Fruit fly (Drosophila melanogaster) whole organism, embryonic: ENCODE data around the gene CG3294.

ENCODE experiments used
- Atf-2 ChIP-seq: fragments of 200-800 bp; sonication (Bioruptor generic); optimal IDR thresholded peaks from 2 replicates; lab custom pipeline; 2016; ENCODE audit warnings: missing biosample characterization, missing genetic modification characterization
- B-H2 ChIP-seq: fragments of 200-800 bp; sonication (Bioruptor generic); optimal IDR thresholded peaks from 2 replicates; lab custom pipeline; 2018; ENCODE audit warnings: missing biosample characterization, mild to moderate bottlenecking, missing genetic modification characterization
- Blimp-1 ChIP-seq: fragments of 200-800 bp; sonication (Bioruptor generic); optimal IDR thresholded peaks from 3 replicates; lab custom pipeline; 2018; ENCODE audit warnings: missing biosample characterization, missing genetic modification characterization, mild to moderate bottlenecking, moderate library complexity, missing genetic modification reagents
- CG11456 ChIP-seq: fragments of 200-800 bp; sonication (Bioruptor generic); IDR thresholded peaks from 3 replicates; pipeline ENCODE4 v1.3.6; 2022; ENCODE audit warnings: missing biosample characterization, missing genetic modification characterization
- CG11504 ChIP-seq: fragments of 200-800 bp; sonication (Bioruptor generic); optimal IDR thresholded peaks from 3 replicates; lab custom pipeline; 2019; ENCODE audit warnings: missing biosample characterization, mild to moderate bottlenecking, missing genetic modification characterization, moderate library complexity
- CG13287 ChIP-seq: fragments of 200-800 bp; sonication (Bioruptor generic); IDR thresholded peaks from 2 replicates; pipeline ENCODE4 v1.3.6; 2022; ENCODE audit warnings: missing biosample characterization, missing genetic modification characterization; ENCODE audit not compliant: partially characterized antibody
- CG14860 ChIP-seq: fragments of 200-800 bp; sonication (Bioruptor generic); IDR thresholded peaks from 3 replicates; pipeline ENCODE4 v1.3.6; 2022; ENCODE audit warnings: missing biosample characterization, missing genetic modification characterization; ENCODE audit not compliant: partially characterized antibody
- CG15269 ChIP-seq: fragments of 200-800 bp; sonication (Bioruptor generic); optimal IDR thresholded peaks from 2 replicates; lab custom pipeline; 2018; ENCODE audit warnings: missing biosample characterization, mild to moderate bottlenecking, missing genetic modification characterization, moderate library complexity
- CG1603 ChIP-seq: fragments of 200-800 bp; sonication (Bioruptor generic); optimal IDR thresholded peaks from 2 replicates; lab custom pipeline; 2019; ENCODE audit warnings: missing biosample characterization, mild to moderate bottlenecking, missing genetic modification characterization, moderate library complexity
- CG16779 ChIP-seq: fragments of 200-800 bp; sonication (Bioruptor generic); IDR thresholded peaks from 2 replicates; pipeline ENCODE4 v1.3.6; 2022; ENCODE audit warnings: missing biosample characterization, missing genetic modification characterization
- CG17361 ChIP-seq: fragments of 200-800 bp; sonication (Bioruptor generic); IDR thresholded peaks from 3 replicates; pipeline ENCODE4 v1.3.6; 2022; ENCODE audit warnings: missing biosample characterization, missing genetic modification characterization
- CG17568 ChIP-seq: fragments of 200-800 bp; sonication (Bioruptor generic); optimal IDR thresholded peaks from 2 replicates; lab custom pipeline; 2018; ENCODE audit warnings: missing biosample characterization, mild to moderate bottlenecking, missing genetic modification characterization, moderate library complexity
- CG30403 ChIP-seq: fragments of 200-800 bp; sonication (Bioruptor generic); optimal IDR thresholded peaks from 3 replicates; lab custom pipeline; 2016; ENCODE audit warnings: missing biosample characterization, missing genetic modification characterization
- CG3281 ChIP-seq: fragments of 200-800 bp; sonication (Bioruptor generic); optimal IDR thresholded peaks from 3 replicates; lab custom pipeline; 2017; ENCODE audit warnings: missing biosample characterization, mild to moderate bottlenecking, missing genetic modification characterization
- CG33213 ChIP-seq: fragments of 200-800 bp; sonication (Bioruptor generic); optimal IDR thresholded peaks from 3 replicates; lab custom pipeline; 2016; ENCODE audit warnings: missing biosample characterization, missing genetic modification characterization
- CG4707 ChIP-seq: fragments of 200-800 bp; sonication (Bioruptor generic); optimal IDR thresholded peaks from 2 replicates; lab custom pipeline; 2018; ENCODE audit warnings: missing biosample characterization, mild to moderate bottlenecking, missing genetic modification characterization, moderate library complexity
- CG6765 ChIP-seq: fragments of 200-800 bp; sonication (Bioruptor generic); optimal IDR thresholded peaks from 3 replicates; lab custom pipeline; 2017; ENCODE audit warnings: missing biosample characterization, mild to moderate bottlenecking, missing genetic modification characterization
- CG6854 ChIP-seq: fragments of 200-800 bp; sonication (Bioruptor generic); optimal IDR thresholded peaks from 3 replicates; lab custom pipeline; 2017; ENCODE audit warnings: missing biosample characterization, mild to moderate bottlenecking, missing genetic modification characterization
- CG7357 ChIP-seq: fragments of 200-800 bp; sonication (Bioruptor generic); IDR thresholded peaks from 3 replicates; pipeline ENCODE4 v1.3.6; 2022; ENCODE audit warnings: missing biosample characterization, missing genetic modification characterization
- CG8944 ChIP-seq: fragments of 200-800 bp; sonication (Bioruptor generic); optimal IDR thresholded peaks from 3 replicates; lab custom pipeline; 2016; ENCODE audit warnings: missing biosample characterization, missing genetic modification characterization
- CG9609 ChIP-seq: fragments of 200-800 bp; sonication (Bioruptor generic); optimal IDR thresholded peaks from 3 replicates; lab custom pipeline; 2016; ENCODE audit warnings: missing biosample characterization, missing genetic modification characterization
- Chrac-16 ChIP-seq: fragments of 200-800 bp; sonication (Bioruptor generic); optimal IDR thresholded peaks from 3 replicates; lab custom pipeline; 2016; ENCODE audit warnings: missing biosample characterization, missing genetic modification characterization
- Deaf1 ChIP-seq: fragments of 200-800 bp; optimal IDR thresholded peaks from 3 replicates; lab custom pipeline; 2019; ENCODE audit warnings: missing biosample characterization, mild to moderate bottlenecking, missing genetic modification characterization, moderate library complexity
- Dll ChIP-seq: fragments of 200-800 bp; sonication (Bioruptor generic); IDR thresholded peaks from 4 replicates; pipeline ENCODE4 v1.3.6; 2022; ENCODE audit warnings: missing biosample characterization, missing genetic modification characterization; ENCODE audit not compliant: partially characterized antibody
- Doc3 ChIP-seq: fragments of 200-800 bp; sonication (Bioruptor generic); IDR thresholded peaks from 3 replicates; pipeline ENCODE4 v1.3.6; 2022; ENCODE audit warnings: missing biosample characterization, missing genetic modification characterization; ENCODE audit not compliant: partially characterized antibody
- Kr ChIP-seq: fragments of 200-800 bp; sonication (Bioruptor generic); optimal IDR thresholded peaks from 2 replicates; lab custom pipeline; 2017; ENCODE audit warnings: missing biosample characterization, mild to moderate bottlenecking, missing genetic modification characterization
- PHDP ChIP-seq: fragments of 200-800 bp; sonication (Bioruptor generic); optimal IDR thresholded peaks from 3 replicates; lab custom pipeline; 2018; ENCODE audit warnings: missing biosample characterization, mild to moderate bottlenecking, missing genetic modification characterization, moderate library complexity
- Sry-β ChIP-seq: fragments of 200-800 bp; sonication (Bioruptor generic); optimal IDR thresholded peaks from 2 replicates; lab custom pipeline; 2018; ENCODE audit warnings: missing biosample characterization, mild to moderate bottlenecking, missing genetic modification characterization, moderate library complexity
- amos ChIP-seq: fragments of 200-800 bp; sonication (Bioruptor generic); IDR thresholded peaks from 2 replicates; pipeline ENCODE4 v1.3.6; 2022; ENCODE audit warnings: missing biosample characterization, missing genetic modification characterization; ENCODE audit not compliant: partially characterized antibody
- bcd ChIP-seq: fragments of 200-800 bp; sonication (Bioruptor generic); optimal IDR thresholded peaks from 2 replicates; lab custom pipeline; 2017; ENCODE audit warnings: missing biosample characterization, mild to moderate bottlenecking, missing genetic modification characterization
- dati ChIP-seq: fragments of 200-800 bp; sonication (Bioruptor generic); IDR thresholded peaks from 2 replicates; pipeline ENCODE4 v1.3.6; 2022; ENCODE audit warnings: missing biosample characterization, missing genetic modification characterization
- eve ChIP-seq, 2 experiments: fragments of >200 bp; optimal IDR thresholded peaks; 2 replicates each; lab custom pipeline; 2017; ENCODE audit warnings: missing biosample characterization in 2 of 2, missing genetic modification characterization in 2 of 2
- ewg ChIP-seq: fragments of 200-800 bp; sonication (Bioruptor generic); optimal IDR thresholded peaks from 3 replicates; lab custom pipeline; 2017; ENCODE audit warnings: mild to moderate bottlenecking, missing biosample characterization, missing genetic modification reagents, missing genetic modification characterization
- eyg ChIP-seq: fragments of 200-800 bp; sonication (Bioruptor generic); optimal IDR thresholded peaks from 3 replicates; lab custom pipeline; 2016; ENCODE audit warnings: missing biosample characterization, missing genetic modification characterization
- ftz-f1 ChIP-seq: fragments of 200-800 bp; sonication (Bioruptor generic); optimal IDR thresholded peaks from 2 replicates; lab custom pipeline; 2016; ENCODE audit warnings: missing biosample characterization, missing genetic modification characterization
- gcm ChIP-seq: fragments of 200-800 bp; sonication (Bioruptor generic); optimal IDR thresholded peaks from 2 replicates; lab custom pipeline; 2019; ENCODE audit warnings: missing biosample characterization, mild to moderate bottlenecking, missing genetic modification characterization, moderate library complexity
- gfzf ChIP-seq: fragments of 200-800 bp; sonication (Bioruptor generic); optimal IDR thresholded peaks from 2 replicates; lab custom pipeline; 2016; ENCODE audit warnings: missing biosample characterization, mild to moderate bottlenecking, missing genetic modification characterization, moderate library complexity
- mld ChIP-seq: fragments of 200-800 bp; sonication (Bioruptor generic); IDR thresholded peaks from 3 replicates; pipeline ENCODE4 v1.3.6; 2022; ENCODE audit warnings: missing biosample characterization, missing genetic modification characterization; ENCODE audit not compliant: partially characterized antibody
- nerfin-1 ChIP-seq: fragments of 200-800 bp; sonication (Bioruptor generic); optimal IDR thresholded peaks from 3 replicates; lab custom pipeline; 2019; ENCODE audit warnings: missing biosample characterization, mild to moderate bottlenecking, missing genetic modification characterization, moderate library complexity
- pita ChIP-seq: fragments of 200-800 bp; sonication (Bioruptor generic); optimal IDR thresholded peaks from 2 replicates; lab custom pipeline; 2017; ENCODE audit warnings: missing biosample characterization, mild to moderate bottlenecking, missing genetic modification characterization
- repo ChIP-seq: fragments of 200-800 bp; sonication (Bioruptor generic); optimal IDR thresholded peaks from 2 replicates; lab custom pipeline; 2016; ENCODE audit warnings: missing biosample characterization, missing genetic modification characterization
- sob ChIP-seq: fragments of 200-800 bp; sonication (Bioruptor generic); IDR thresholded peaks from 2 replicates; pipeline ENCODE4 v1.3.6; 2022; ENCODE audit warnings: missing biosample characterization, missing genetic modification characterization
- sqz ChIP-seq: fragments of 200-800 bp; sonication (Bioruptor generic); optimal IDR thresholded peaks from 3 replicates; lab custom pipeline; 2018; ENCODE audit warnings: missing biosample characterization, mild to moderate bottlenecking, missing genetic modification characterization
- stc ChIP-seq: fragments of 200-800 bp; sonication (Bioruptor generic); IDR thresholded peaks from 2 replicates; pipeline ENCODE4 v1.3.6; 2022; ENCODE audit warnings: missing biosample characterization, missing genetic modification characterization
- sug ChIP-seq: fragments of 200-800 bp; optimal IDR thresholded peaks from 2 replicates; lab custom pipeline; 2019; ENCODE audit warnings: missing biosample characterization, mild to moderate bottlenecking, missing genetic modification characterization, moderate library complexity
- tin ChIP-seq: fragments of 200-800 bp; sonication (Bioruptor generic); optimal IDR thresholded peaks from 3 replicates; lab custom pipeline; 2016; ENCODE audit warnings: missing biosample characterization, missing genetic modification characterization
- unc-4 ChIP-seq: fragments of 200-800 bp; sonication (Bioruptor generic); IDR thresholded peaks from 2 replicates; pipeline ENCODE4 v1.3.6; 2022; ENCODE audit warnings: missing biosample characterization, missing genetic modification characterization; ENCODE audit not compliant: partially characterized antibody
- unpg ChIP-seq: fragments of 200-800 bp; sonication (Bioruptor generic); optimal IDR thresholded peaks from 3 replicates; lab custom pipeline; 2018; ENCODE audit warnings: missing biosample characterization, mild to moderate bottlenecking, missing genetic modification characterization, moderate library complexity
- vvl ChIP-seq: fragments of 200-800 bp; sonication (Bioruptor generic); IDR thresholded peaks from 2 replicates; pipeline ENCODE4 v1.3.6; 2022; ENCODE audit warnings: missing biosample characterization, missing genetic modification characterization

The CG3294 gene

DNA sequence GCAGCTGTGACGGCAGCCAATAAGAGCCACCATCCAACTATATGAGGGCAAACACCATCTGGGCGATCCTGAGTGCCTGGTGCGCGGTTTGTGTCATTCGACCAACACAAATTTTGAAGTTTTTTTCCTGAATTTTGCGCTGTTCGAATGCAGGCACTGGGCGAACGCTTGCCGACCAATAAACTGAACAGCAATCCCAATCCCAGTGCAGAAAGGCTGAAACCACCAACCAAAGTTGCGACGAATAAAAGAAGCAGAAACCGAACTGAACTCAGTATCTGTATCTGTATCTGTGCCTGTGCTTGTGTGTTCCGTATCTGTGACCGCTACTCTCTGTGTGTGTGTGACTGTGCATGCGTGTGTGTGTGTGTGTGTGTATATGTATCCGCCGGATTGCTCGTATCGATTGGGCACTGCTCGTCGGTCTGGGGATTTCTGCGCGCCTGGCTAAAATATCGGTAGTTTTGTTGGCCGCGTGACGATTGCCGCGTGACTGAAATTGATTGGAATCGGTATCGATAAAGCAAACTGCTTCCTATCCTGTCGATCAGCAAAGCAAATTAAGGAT is 17.2 kb downstream of the CG3294 start (continued):
- TF ChIP-seq CG3281 (no peak), Chrac-16 (GFP tag; lab: Kevin White, UChicago) (no peak), CG17361 (GFP tag; lab: Robert Waterston, UW) (no peak), CG33213 (GFP tag; lab: Kevin White, UChicago) (peak; percentile 23), Kr (no peak), Sry-β (no peak), pita (GFP tag; lab: Kevin White, UChicago) (no peak), CG9609 (no peak), Atf-2 (no peak), CG30403 (no peak), sob (no peak; the same call in 1 of the 2 replicates), CG11456 (GFP tag; lab: Robert Waterston, UW) (no peak), CG1603 (tag; lab: Kevin White, UChicago) (peak; percentile 2), CG13287 (GFP tag; lab: Robert Waterston, UW) (peak; percentile 75), gcm (no peak), PHDP (tag; lab: Kevin White, UChicago) (no peak), amos (GFP tag; lab: Robert Waterston, UW) (peak; percentile 77), eve (GFP tag; optimal IDR thresholded peaks at IDR 0.05; lab: Kevin White, UChicago) (no peak), Doc3 (GFP tag; lab: Robert Waterston, UW) (peak; percentile 73; the same call in 2 of the 3 replicates), dati (GFP tag; lab: Robert Waterston, UW) (no peak), Dll (GFP tag; lab: Robert Waterston, UW) (peak; percentile 75; the same call in 3 of the 4 replicates), nerfin-1 (tag; lab: Kevin White, UChicago) (peak; percentile 12), ftz-f1 (GFP tag; lab: Kevin White, UChicago) (peak; percentile 91), Blimp-1 (GFP tag; lab: Kevin White, UChicago) (no peak), eyg (GFP tag; lab: Kevin White, UChicago) (no peak), Deaf1 (tag; lab: Kevin White, UChicago) (peak; percentile 80), CG7357 (GFP tag; lab: Robert Waterston, UW) (no peak), CG16779 (no peak), bcd (no peak), CG8944 (GFP tag; lab: Kevin White, UChicago) (no peak), CG11504 (tag; lab: Kevin White, UChicago) (no peak), CG17568 (GFP tag; lab: Kevin White, UChicago) (no peak), repo (no peak), CG6854 (no peak), mld (GFP tag; lab: Robert Waterston, UW) (peak; percentile 55; the same call in 1 of the 3 replicates), gfzf (no peak), vvl (GFP tag; lab: Robert Waterston, UW) (peak; percentile 28; the same call in 1 of the 2 replicates), unc-4 (GFP tag; lab: Robert Waterston, UW) (peak; percentile 66), sug (tag; lab: Kevin White, UChicago) (peak; percentile 69), sqz (GFP tag; lab: Kevin White, UChicago) (peak; percentile 84), CG6765 (GFP tag; lab: Kevin White, UChicago) (peak; percentile 23), CG4707 (GFP tag; lab: Kevin White, UChicago) (peak; percentile 17), CG15269 (tag; lab: Kevin White, UChicago) (no peak), tin (GFP tag; lab: Kevin White, UChicago) (no peak), B-H2 (GFP tag; lab: Kevin White, UChicago) (peak; percentile 5), stc (GFP tag; lab: Robert Waterston, UW) (no peak), unpg (GFP tag; lab: Kevin White, UChicago) (no peak), CG14860 (GFP tag; lab: Robert Waterston, UW) (peak; percentile 51; the same call in 1 of the 3 replicates), ewg (GFP tag; lab: Kevin White, UChicago) (no peak)
